Worm (Caenorhabditis elegans) whole organism, L4 larva: ENCODE data around the gene faah-1.

ENCODE experiments used
- ctbp-1 ChIP-seq: fragments of 200-800 bp; sonication (Bioruptor generic); IDR thresholded peaks from 2 replicates; pipeline ENCODE4 v1.3.6; 2022; ENCODE audit warnings: missing genetic modification reagents, missing genetic modification characterization, missing compliant biosample characterization
- nhr-237 ChIP-seq: sonication (generic microtip); optimal IDR thresholded peaks from 2 replicates; lab custom pipeline; 2017; ENCODE audit warnings: missing biosample characterization, missing genetic modification characterization
- nhr-25 ChIP-seq: sonication (generic microtip); optimal IDR thresholded peaks from 2 replicates; lab custom pipeline; 2017; ENCODE audit warnings: missing genetic modification characterization, mild to moderate bottlenecking, missing compliant biosample characterization, antibody characterized with exemption, moderate library complexity, borderline replicate concordance; ENCODE audit not compliant: insufficient read depth
- nhr-76 ChIP-seq: fragments of 150-350 bp; optimal IDR thresholded peaks from 2 replicates; lab custom pipeline; 2014; ENCODE audit warnings: missing biosample characterization, missing genetic modification characterization
- unc-130 ChIP-seq: sonication (generic microtip); optimal IDR thresholded peaks from 2 replicates; lab custom pipeline; 2016; ENCODE audit warnings: missing genetic modification reagents, missing genetic modification characterization, missing compliant biosample characterization
- unc-62 ChIP-seq, 3 experiments: fragments of 150-350 bp in 1 of 3; sonication (generic microtip); optimal IDR thresholded peaks in 2 of 3; peaks in 1 of 3; 1 replicate in 1 of 3; 2 replicates in 2 of 3; lab custom pipeline; 2014 to 2017; ENCODE audit warnings: missing biosample characterization in 3 of 3, missing genetic modification characterization in 3 of 3, missing genetic modification reagents in 3 of 3, missing genotype in 1 of 3

DNA sequence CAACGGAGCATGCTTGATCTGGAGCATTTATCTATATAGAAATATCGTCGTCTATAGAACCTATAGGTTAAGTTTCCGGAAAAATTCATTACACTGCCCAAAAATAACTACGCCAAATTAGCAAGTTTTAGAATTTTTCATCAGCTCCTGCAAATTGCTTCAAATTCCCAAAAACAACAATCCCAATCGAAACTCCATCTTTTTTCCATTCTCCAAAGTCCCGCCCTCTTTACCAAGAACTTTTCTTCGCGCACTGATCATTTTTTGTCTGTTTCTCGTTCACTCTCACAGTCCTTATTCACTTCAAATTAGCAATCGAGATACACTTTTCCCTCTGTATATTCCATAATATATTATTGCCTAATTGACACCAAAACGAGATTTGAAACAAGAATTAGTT, 47.1 kb downstream of the faah-1 start, which contains the start of gene svh-1:
- TF ChIP-seq nhr-25 (tag; lab: Kevin White, UChicago) (no peak), unc-130 (GFP tag; lab: Kevin White, UChicago) (no peak), ctbp-1 (GFP tag; lab: Robert Waterston, UW) (no peak), unc-62 (GFP tag; optimal IDR thresholded peaks at IDR 0.05 in 1 of 2; lab: Kevin White, UChicago) (no peak), unc-62 (tag; optimal IDR thresholded peaks at IDR 0.05; lab: Kevin White, UChicago) (no peak), nhr-237 (tag; lab: Kevin White, UChicago) (no peak), nhr-76 (no peak)
